Worm (Caenorhabditis elegans) whole organism, L2 larva: ENCODE results near the gene C28H8.8.
A peak's percentile ranks its signal among the peaks of the same experiment; 100 is the strongest.

Source experiments
- C34F6.9 ChIP-seq: fragments of 150-350 bp; optimal IDR thresholded peaks from 2 replicates; lab custom pipeline; 2014; ENCODE audit warnings: missing biosample characterization, missing genetic modification characterization
- F13H6.1 ChIP-seq: sonication (generic microtip); optimal IDR thresholded peaks from 2 replicates; lab custom pipeline; 2016; ENCODE audit warnings: missing genetic modification characterization, missing compliant biosample characterization
- R02D3.7 ChIP-seq: fragments of 150-350 bp; optimal IDR thresholded peaks from 2 replicates; lab custom pipeline; 2014; ENCODE audit warnings: missing biosample characterization, missing genetic modification characterization
- ZK546.5 ChIP-seq: sonication (generic microtip); optimal IDR thresholded peaks from 2 replicates; lab custom pipeline; 2017; ENCODE audit warnings: missing biosample characterization, missing genetic modification characterization
- ama-1 ChIP-seq: fragments of 150-350 bp; optimal IDR thresholded peaks from 2 replicates; lab custom pipeline; 2018; ENCODE audit warnings: inconsistent platforms
- blmp-1 ChIP-seq: sonication (generic microtip); optimal IDR thresholded peaks from 2 replicates; lab custom pipeline; 2017; ENCODE audit warnings: missing genetic modification characterization, mild to moderate bottlenecking, missing compliant biosample characterization, antibody characterized with exemption, moderate library complexity; ENCODE audit not compliant: insufficient read depth
- ceh-16 ChIP-seq: fragments of 150-350 bp; optimal IDR thresholded peaks from 2 replicates; lab custom pipeline; 2014; ENCODE audit warnings: missing biosample characterization, missing genetic modification characterization
- crh-2 ChIP-seq: sonication (generic microtip); optimal IDR thresholded peaks from 2 replicates; lab custom pipeline; 2017; ENCODE audit warnings: missing biosample characterization, missing genetic modification characterization
- egl-27 ChIP-seq: sonication (generic microtip); optimal IDR thresholded peaks from 3 replicates; lab custom pipeline; 2017; ENCODE audit warnings: missing biosample characterization, missing genetic modification reagents, missing genetic modification characterization
- elt-1 ChIP-seq: fragments of 150-350 bp; optimal IDR thresholded peaks from 2 replicates; lab custom pipeline; 2014; ENCODE audit warnings: missing biosample characterization, missing genetic modification characterization
- elt-3 ChIP-seq: sonication (generic microtip); optimal IDR thresholded peaks from 2 replicates; lab custom pipeline; 2017; ENCODE audit warnings: missing biosample characterization, missing genetic modification characterization
- fos-1 ChIP-seq: fragments of 150-350 bp; optimal IDR thresholded peaks from 2 replicates; lab custom pipeline; 2014; ENCODE audit warnings: missing biosample characterization, missing genetic modification characterization
- gmeb-1 ChIP-seq: fragments of 150-350 bp; optimal IDR thresholded peaks from 2 replicates; lab custom pipeline; 2014; ENCODE audit warnings: missing biosample characterization, missing genetic modification characterization
- lin-11 ChIP-seq: fragments of 150-350 bp; sonication (generic microtip); optimal IDR thresholded peaks from 2 replicates; lab custom pipeline; 2014; ENCODE audit warnings: missing biosample characterization, missing genetic modification characterization, inconsistent platforms, mixed read lengths
- lin-13 ChIP-seq: fragments of 150-350 bp; optimal IDR thresholded peaks from 2 replicates; lab custom pipeline; 2014; ENCODE audit warnings: missing biosample characterization, missing genetic modification reagents, missing genetic modification characterization
- lin-39 ChIP-seq: fragments of 150-350 bp; optimal IDR thresholded peaks from 2 replicates; lab custom pipeline; 2014; ENCODE audit warnings: missing biosample characterization, missing genetic modification reagents, missing genetic modification characterization
- lsy-2 ChIP-seq, 2 experiments: fragments of 150-350 bp in 1 of 2; sonication (generic microtip) in 1 of 2; optimal IDR thresholded peaks; 2 replicates each; lab custom pipeline; 2014 to 2017; ENCODE audit warnings: missing biosample characterization in 2 of 2, missing genetic modification characterization in 2 of 2
- mdl-1 ChIP-seq, 2 experiments: fragments of 150-350 bp in 1 of 2; sonication (generic microtip) in 1 of 2; optimal IDR thresholded peaks; 2 replicates each; lab custom pipeline; 2017; ENCODE audit warnings: missing biosample characterization in 2 of 2, missing genetic modification characterization in 2 of 2
- nhr-10 ChIP-seq: sonication (generic microtip); optimal IDR thresholded peaks from 2 replicates; lab custom pipeline; 2017; ENCODE audit warnings: missing biosample characterization, missing genetic modification characterization
- nhr-11 ChIP-seq: fragments of 150-350 bp; optimal IDR thresholded peaks from 2 replicates; lab custom pipeline; 2014; ENCODE audit warnings: missing biosample characterization, missing genetic modification characterization
- nhr-12 ChIP-seq: fragments of 150-350 bp; optimal IDR thresholded peaks from 2 replicates; lab custom pipeline; 2014; ENCODE audit warnings: missing biosample characterization, missing genetic modification characterization
- nhr-129 ChIP-seq: fragments of 150-350 bp; optimal IDR thresholded peaks from 2 replicates; lab custom pipeline; 2014; ENCODE audit warnings: missing biosample characterization, missing genetic modification characterization
- nhr-21 ChIP-seq: fragments of 150-350 bp; optimal IDR thresholded peaks from 2 replicates; lab custom pipeline; 2014; ENCODE audit warnings: missing biosample characterization, missing genetic modification characterization
- nhr-25 ChIP-seq: fragments of 150-350 bp; sonication (generic microtip); optimal IDR thresholded peaks from 3 replicates; lab custom pipeline; 2014; ENCODE audit warnings: missing biosample characterization, missing genetic modification characterization
- nhr-6 ChIP-seq: fragments of 150-350 bp; optimal IDR thresholded peaks from 2 replicates; lab custom pipeline; 2014; ENCODE audit warnings: missing biosample characterization, missing genetic modification characterization
- nhr-77 ChIP-seq: fragments of 150-350 bp; optimal IDR thresholded peaks from 2 replicates; lab custom pipeline; 2014; ENCODE audit warnings: missing biosample characterization, missing genetic modification characterization
- peb-1 ChIP-seq: fragments of 150-350 bp; optimal IDR thresholded peaks from 2 replicates; lab custom pipeline; 2014; ENCODE audit warnings: missing biosample characterization, missing genetic modification characterization
- sem-4 ChIP-seq: fragments of 150-350 bp; optimal IDR thresholded peaks from 2 replicates; lab custom pipeline; 2014; ENCODE audit warnings: missing biosample characterization, missing genetic modification reagents, missing genetic modification characterization
- skn-1 ChIP-seq: sonication (generic microtip); optimal IDR thresholded peaks from 2 replicates; lab custom pipeline; 2017; ENCODE audit warnings: missing biosample characterization, missing genetic modification characterization
- sma-3 ChIP-seq: sonication (generic microtip); optimal IDR thresholded peaks from 2 replicates; lab custom pipeline; 2016; ENCODE audit warnings: missing genetic modification reagents, missing genetic modification characterization, missing compliant biosample characterization
- sma-9 ChIP-seq, 2 experiments: fragments of 150-350 bp in 1 of 2; sonication (generic microtip) in 1 of 2; optimal IDR thresholded peaks; 2 replicates each; lab custom pipeline; 2014 to 2016; ENCODE audit warnings: missing genetic modification characterization in 2 of 2, mild to moderate bottlenecking in 1 of 2, missing biosample characterization in 1 of 2, missing compliant biosample characterization in 1 of 2, missing genetic modification reagents in 1 of 2, moderate library complexity in 1 of 2
- snpc-4 ChIP-seq: fragments of 150-350 bp; optimal IDR thresholded peaks from 2 replicates; lab custom pipeline; 2014; ENCODE audit warnings: missing biosample characterization, missing genetic modification characterization
- unc-55 ChIP-seq: fragments of 150-350 bp; sonication (generic microtip); optimal IDR thresholded peaks from 3 replicates; lab custom pipeline; 2014; ENCODE audit warnings: missing biosample characterization, missing genetic modification reagents, missing genetic modification characterization
- unc-62 ChIP-seq: fragments of 150-350 bp; optimal IDR thresholded peaks from 2 replicates; lab custom pipeline; 2014; ENCODE audit warnings: missing biosample characterization, missing genetic modification reagents, missing genetic modification characterization
- ztf-11 ChIP-seq: sonication (generic microtip); optimal IDR thresholded peaks from 2 replicates; lab custom pipeline; 2017; ENCODE audit warnings: missing biosample characterization, missing genetic modification characterization

Gene C28H8.8

DNA sequence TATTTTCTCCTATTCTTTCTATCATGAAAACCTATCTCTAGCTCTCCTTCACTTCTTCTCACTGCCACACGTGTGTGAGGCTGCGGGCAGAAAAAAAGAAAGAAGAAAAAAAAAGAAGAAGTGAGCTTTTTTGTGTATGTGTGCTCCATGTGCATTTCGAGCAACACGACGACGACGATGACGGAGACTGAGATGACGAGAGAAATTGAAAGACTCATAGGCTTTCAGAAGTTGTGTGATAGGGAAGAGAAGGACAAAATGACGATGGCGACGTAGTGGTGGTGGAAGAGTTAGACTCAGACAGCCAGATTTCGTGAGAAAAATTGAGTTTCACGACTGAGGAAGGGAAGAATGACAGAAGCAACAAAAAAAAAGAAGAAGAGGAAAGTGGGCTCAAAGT is 43.1 kb downstream of the C28H8.8 start (continued):
- TF ChIP-seq nhr-12 (no peak), snpc-4 (no peak), lsy-2 (tag; optimal IDR thresholded peaks at IDR 0.05; lab: Kevin White, UChicago) (peak; percentile 2 to 77), unc-62 (no peak), R02D3.7 (tag; lab: Kevin White, UChicago) (no peak), gmeb-1 (tag; lab: Kevin White, UChicago) (no peak), nhr-129 (peak; percentile 91), ztf-11 (tag; lab: Kevin White, UChicago) (no peak), F13H6.1 (tag; lab: Kevin White, UChicago) (peak; percentile 76), nhr-11 (tag; lab: Kevin White, UChicago) (no peak), sem-4 (tag; lab: Kevin White, UChicago) (peak; percentile 28), lin-39 (tag; lab: Kevin White, UChicago) (no peak), egl-27 (tag; lab: Kevin White, UChicago) (peak; percentile 85), nhr-77 (tag; lab: Kevin White, UChicago) (no peak), mdl-1 (tag; optimal IDR thresholded peaks at IDR 0.05; lab: Kevin White, UChicago) (peak; percentile 89 to 95), peb-1 (tag; lab: Kevin White, UChicago) (no peak), ama-1 (lab: Kevin White, UChicago) (no peak)
- TF ChIP-seq, all 48 proteins: peak for 16

DNA sequence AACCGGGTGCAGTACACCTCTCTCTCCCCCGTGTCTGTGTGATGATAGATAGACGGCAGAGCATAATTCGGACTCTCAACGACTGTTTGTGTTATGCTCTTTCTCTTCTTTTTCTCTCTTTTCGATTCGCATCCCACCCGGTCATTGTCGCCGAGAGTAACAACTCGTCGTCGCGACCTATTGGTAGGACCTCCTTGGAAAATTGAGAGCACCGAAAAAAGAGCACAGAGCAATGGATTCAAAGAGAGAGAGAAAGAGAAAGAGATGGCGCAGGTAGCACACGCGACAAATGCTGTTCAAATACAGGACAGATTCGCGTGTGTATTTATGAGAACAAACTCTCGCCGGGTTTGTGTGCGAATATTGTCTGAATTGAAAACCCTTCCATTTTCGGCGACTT is 44.9 kb downstream of the C28H8.8 start:
- no peak for TF ChIP-seq elt-3 (tag; lab: Kevin White, UChicago)
- TF ChIP-seq gmeb-1 (tag; lab: Kevin White, UChicago): no peak
- TF ChIP-seq peb-1 (tag; lab: Kevin White, UChicago): no peak
- TF ChIP-seq blmp-1 (tag; lab: Kevin White, UChicago): no peak
- no peak for TF ChIP-seq elt-1 (tag; lab: Kevin White, UChicago)
- TF ChIP-seq ZK546.5 (tag; lab: Kevin White, UChicago): no peak
- TF ChIP-seq nhr-129: peak; percentile 70
- TF ChIP-seq lsy-2 (tag; optimal IDR thresholded peaks at IDR 0.05; lab: Kevin White, UChicago): peak in 1 of 2 experiments; percentile 8
- TF ChIP-seq F13H6.1 (tag; lab: Kevin White, UChicago): peak; percentile 62
- no peak for TF ChIP-seq nhr-11 (tag; lab: Kevin White, UChicago)
- no peak for TF ChIP-seq unc-62
- peak in 1 of 2 experiments; percentile 18 for TF ChIP-seq mdl-1 (tag; optimal IDR thresholded peaks at IDR 0.05; lab: Kevin White, UChicago)

DNA sequence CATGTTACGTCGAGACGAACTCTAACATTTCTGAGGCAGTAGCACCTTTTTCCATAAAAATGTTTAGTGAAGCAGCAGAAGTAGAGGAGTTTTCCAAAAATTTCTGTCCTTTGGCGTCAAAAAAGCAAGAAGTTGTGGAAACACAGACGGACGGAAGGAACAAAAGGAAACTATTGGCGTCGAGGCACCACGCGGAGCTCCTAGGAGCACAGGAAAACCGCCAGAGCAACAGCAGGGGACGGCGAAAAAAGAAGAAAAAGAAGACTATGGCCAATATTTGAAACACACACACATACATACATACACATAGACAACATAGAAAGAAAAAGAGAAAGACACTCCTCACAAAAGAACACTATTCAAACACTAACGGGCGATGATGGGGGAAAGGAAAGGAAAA is 45.7 kb downstream of the C28H8.8 start:
- TF ChIP-seq R02D3.7 (tag; lab: Kevin White, UChicago) (no peak), lin-13 (GFP tag; lab: Kevin White, UChicago) (no peak), sma-9 (GFP tag; optimal IDR thresholded peaks at IDR 0.05; lab: Kevin White, UChicago) (no peak), sma-9 (tag; optimal IDR thresholded peaks at IDR 0.05; lab: Kevin White, UChicago) (no peak), C34F6.9 (peak; percentile 37), F13H6.1 (tag; lab: Kevin White, UChicago) (no peak), unc-55 (peak; percentile 47)

DNA sequence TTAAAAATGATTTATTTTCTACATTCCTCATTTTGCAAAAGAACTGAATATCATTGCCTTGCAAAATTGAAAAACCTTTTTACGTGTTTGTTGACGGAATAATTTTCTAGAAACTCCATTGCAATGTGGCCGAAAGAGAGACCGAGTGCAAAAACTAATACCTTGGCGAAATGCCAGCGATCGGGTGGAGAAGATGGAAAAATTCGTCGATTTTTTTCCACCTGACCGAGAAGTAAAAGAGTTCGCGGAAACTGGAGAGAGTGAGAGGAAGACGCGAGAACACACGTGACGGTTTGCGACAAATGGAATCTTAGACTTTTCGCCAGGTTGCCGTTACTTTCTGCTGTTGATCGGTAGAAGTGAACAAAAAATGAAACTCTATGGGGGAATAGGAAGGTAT is 46.9 kb downstream of the C28H8.8 start:
- peak; percentile 48 for TF ChIP-seq blmp-1 (tag; lab: Kevin White, UChicago)
- no peak for TF ChIP-seq snpc-4
- peak; percentile 32 for TF ChIP-seq gmeb-1 (tag; lab: Kevin White, UChicago)
- TF ChIP-seq ama-1 (lab: Kevin White, UChicago): peak; percentile 58
- TF ChIP-seq egl-27 (tag; lab: Kevin White, UChicago): no peak
- TF ChIP-seq C34F6.9: peak; percentile 44
- no peak for TF ChIP-seq nhr-6 (tag; lab: Kevin White, UChicago)
- TF ChIP-seq lin-11 (tag; lab: Kevin White, UChicago): peak; percentile 12
- no peak for TF ChIP-seq skn-1
- no peak for TF ChIP-seq ceh-16 (tag; lab: Kevin White, UChicago)
- TF ChIP-seq lin-13 (GFP tag; lab: Kevin White, UChicago): no peak
- peak; percentile 78 for TF ChIP-seq nhr-129
- TF ChIP-seq lsy-2 (tag; optimal IDR thresholded peaks at IDR 0.05; lab: Kevin White, UChicago): peak in 1 of 2 experiments; percentile 52
- peak; percentile 25 for TF ChIP-seq F13H6.1 (tag; lab: Kevin White, UChicago)
- peak; percentile 63 for TF ChIP-seq nhr-25
- peak; percentile 47 for TF ChIP-seq nhr-21
- TF ChIP-seq fos-1: peak; percentile 19
- TF ChIP-seq crh-2 (tag; lab: Kevin White, UChicago): peak; percentile 9
- TF ChIP-seq sem-4 (tag; lab: Kevin White, UChicago): peak; percentile 37
- TF ChIP-seq nhr-77 (tag; lab: Kevin White, UChicago): no peak
- TF ChIP-seq unc-62: no peak
- peak; percentile 73 for TF ChIP-seq sma-9 (GFP tag; optimal IDR thresholded peaks at IDR 0.05; lab: Kevin White, UChicago)
- TF ChIP-seq sma-9 (tag; optimal IDR thresholded peaks at IDR 0.05; lab: Kevin White, UChicago): no peak
- TF ChIP-seq sma-3 (GFP tag; lab: Kevin White, UChicago): peak; percentile 39
- TF ChIP-seq nhr-10 (tag; lab: Kevin White, UChicago): no peak
- TF ChIP-seq lin-39 (tag; lab: Kevin White, UChicago): no peak
- TF ChIP-seq peb-1 (tag; lab: Kevin White, UChicago): no peak
- peak; percentile 42 to 63 for TF ChIP-seq mdl-1 (tag; optimal IDR thresholded peaks at IDR 0.05; lab: Kevin White, UChicago)
